Worm (Caenorhabditis elegans): ENCODE results near the gene K02D10.1.
A peak's percentile ranks its signal among the peaks of the same experiment; 100 is the strongest.

DNA sequence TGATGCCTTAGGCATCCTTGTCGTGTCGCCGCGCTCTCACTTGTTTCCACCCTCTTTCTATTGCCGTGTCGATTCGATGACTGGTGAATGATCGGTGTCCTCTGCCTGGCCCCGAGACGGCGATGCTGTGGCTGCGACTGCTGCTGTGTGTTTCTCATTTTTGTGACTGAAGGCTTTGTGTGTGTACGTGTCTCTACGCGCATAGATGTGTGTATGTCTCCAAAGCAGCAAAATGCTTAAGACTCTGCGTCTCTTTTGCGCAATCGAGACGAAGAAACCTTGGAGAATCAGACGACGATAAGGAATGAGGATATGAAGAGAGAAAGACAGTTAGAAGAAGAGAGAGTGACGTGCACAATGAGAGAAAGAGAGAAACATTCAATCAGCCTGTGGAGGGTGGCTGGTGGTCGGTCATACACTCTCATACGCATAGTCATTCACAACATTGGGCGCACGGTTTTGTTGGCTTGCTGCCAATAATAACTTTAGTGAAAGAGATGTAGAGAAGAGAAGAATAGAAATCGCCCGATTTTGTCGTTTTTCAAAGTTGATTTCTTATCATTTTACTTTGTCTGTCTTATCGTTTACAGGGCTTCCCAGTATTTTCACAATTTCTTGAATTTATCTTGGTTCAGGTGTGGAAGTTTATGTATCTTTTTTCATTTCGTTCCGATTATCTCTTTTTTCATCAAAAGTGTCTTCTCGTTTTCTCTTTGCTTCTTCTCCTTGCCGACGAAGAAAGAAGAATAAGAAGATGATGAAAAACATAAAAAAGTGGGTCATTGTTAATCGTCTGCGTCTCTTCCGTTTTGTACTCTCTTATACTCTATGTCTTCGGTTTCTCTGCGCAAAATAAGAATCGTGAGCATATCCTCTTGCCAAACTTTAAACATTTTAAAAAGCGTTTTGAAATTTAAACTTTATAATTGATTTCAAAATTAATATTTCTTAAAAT, 32.8 kb downstream of the K02D10.1 start:
- TF ChIP-seq gei-8 (GFP tag; optimal IDR thresholded peaks at IDR 0.05): peak; percentile 94
- TF ChIP-seq nhr-11 (tag; optimal IDR thresholded peaks at IDR 0.05): peak; percentile 96
- no peak for TF ChIP-seq aly-2 (tag; optimal IDR thresholded peaks at IDR 0.05)
